Worm (Caenorhabditis elegans): ENCODE results near the gene sru-13.

DNA sequence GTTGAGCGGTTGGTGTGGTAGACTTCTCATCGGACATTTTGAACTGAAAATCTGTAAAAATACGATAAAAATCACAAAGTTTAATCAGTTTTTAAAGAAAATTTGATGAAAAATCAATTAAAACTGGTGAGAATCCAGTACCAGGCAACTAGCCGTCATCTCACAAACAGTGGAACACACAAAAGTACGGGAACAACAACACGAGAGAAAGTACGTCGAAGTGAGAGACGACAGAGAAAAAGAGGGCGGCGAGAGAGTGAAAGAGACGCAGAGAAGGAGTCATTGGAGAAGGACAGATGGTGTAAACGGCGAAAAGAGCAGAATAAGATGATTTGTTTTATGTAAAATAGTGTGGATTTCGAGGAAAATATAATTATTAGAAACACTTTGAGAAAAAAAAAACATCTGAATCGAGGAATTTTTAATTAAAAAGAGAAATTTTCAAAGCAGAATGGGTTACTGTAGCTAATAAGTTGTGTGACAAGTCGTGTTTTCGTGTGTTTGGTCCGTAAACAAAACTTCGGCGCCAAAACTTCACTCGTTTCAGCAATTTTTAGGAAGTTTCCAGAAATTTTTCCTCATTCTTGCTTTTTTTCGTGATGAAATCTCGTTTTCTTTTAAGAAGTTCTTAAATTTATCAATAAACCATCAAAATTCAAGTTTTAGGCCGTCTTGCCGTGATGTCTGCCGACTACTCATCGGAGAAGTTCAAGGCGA is 44.9 kb upstream of the sru-13 start, which contains the start of the genes hsb-1 and let-99:
- TF ChIP-seq snpc-4 (tag; optimal IDR thresholded peaks at IDR 0.05) (no peak), nhr-77 (tag; optimal IDR thresholded peaks at IDR 0.05) (no peak), zag-1 (tag; optimal IDR thresholded peaks at IDR 0.05) (no peak), lsy-2 (tag; optimal IDR thresholded peaks at IDR 0.05) (no peak), unc-39 (tag; optimal IDR thresholded peaks at IDR 0.05) (no peak), R02D3.7 (tag; optimal IDR thresholded peaks at IDR 0.05) (no peak), D1046.2 (GFP tag; IDR thresholded peaks at IDR 0.05) (no peak), aly-2 (tag; optimal IDR thresholded peaks at IDR 0.05) (no peak), T20F7.1 (GFP tag; optimal IDR thresholded peaks at IDR 0.05) (no peak), daf-16 (GFP tag; optimal IDR thresholded peaks at IDR 0.05) (no peak), daf-16 (tag; optimal IDR thresholded peaks at IDR 0.05) (peak; percentile 87), daf-12 (tag; optimal IDR thresholded peaks at IDR 0.05) (no peak), ztf-11 (tag; optimal IDR thresholded peaks at IDR 0.05) (no peak)
